Fruit fly (Drosophila melanogaster) whole organism, embryonic: ENCODE results near the gene CG14694.

ENCODE experiments used
- Atf6 ChIP-seq: fragments of 200-800 bp; sonication (Bioruptor generic); IDR thresholded peaks from 2 replicates; pipeline ENCODE4 v1.3.6; 2022; ENCODE audit warnings: missing biosample characterization, missing genetic modification characterization
- Awh ChIP-seq: fragments of 200-800 bp; sonication (Bioruptor generic); IDR thresholded peaks from 2 replicates; pipeline ENCODE4, ENCODE4 v1.3.6; 2022; ENCODE audit warnings: missing biosample characterization, missing genetic modification characterization
- Blimp-1 ChIP-seq: fragments of 200-800 bp; sonication (Bioruptor generic); optimal IDR thresholded peaks from 3 replicates; lab custom pipeline; 2018; ENCODE audit warnings: missing biosample characterization, missing genetic modification characterization, mild to moderate bottlenecking, moderate library complexity, missing genetic modification reagents
- CG10543 ChIP-seq: fragments of 200-800 bp; sonication (Bioruptor generic); optimal IDR thresholded peaks from 3 replicates; lab custom pipeline; 2017; ENCODE audit warnings: missing biosample characterization, mild to moderate bottlenecking, missing genetic modification characterization, moderate library complexity
- CG11247 ChIP-seq: fragments of 200-800 bp; sonication (Bioruptor generic); IDR thresholded peaks from 2 replicates; pipeline ENCODE4 v1.3.6; 2022; ENCODE audit warnings: missing biosample characterization, missing genetic modification characterization
- CG11696 ChIP-seq: fragments of 200-800 bp; sonication (Bioruptor generic); IDR thresholded peaks from 2 replicates; pipeline ENCODE4 v1.3.6; 2022; ENCODE audit warnings: missing biosample characterization, missing genetic modification characterization
- CG12391 ChIP-seq: fragments of 200-800 bp; sonication (Bioruptor generic); optimal IDR thresholded peaks from 3 replicates; lab custom pipeline; 2018; ENCODE audit warnings: missing biosample characterization, mild to moderate bottlenecking, missing genetic modification characterization, moderate library complexity
- CG13775 ChIP-seq: fragments of 200-800 bp; sonication (Bioruptor generic); optimal IDR thresholded peaks from 3 replicates; lab custom pipeline; 2017; ENCODE audit warnings: missing biosample characterization, mild to moderate bottlenecking, missing genetic modification characterization
- CG15269 ChIP-seq: fragments of 200-800 bp; sonication (Bioruptor generic); optimal IDR thresholded peaks from 2 replicates; lab custom pipeline; 2018; ENCODE audit warnings: missing biosample characterization, mild to moderate bottlenecking, missing genetic modification characterization, moderate library complexity
- CG16813 ChIP-seq: fragments of 200-800 bp; sonication (Bioruptor generic); IDR thresholded peaks from 3 replicates; pipeline ENCODE4 v1.3.6; 2022; ENCODE audit warnings: missing biosample characterization, missing genetic modification characterization; ENCODE audit not compliant: partially characterized antibody
- CG17385 ChIP-seq: fragments of 200-800 bp; sonication (Bioruptor generic); optimal IDR thresholded peaks from 3 replicates; lab custom pipeline; 2018; ENCODE audit warnings: missing biosample characterization, mild to moderate bottlenecking, missing genetic modification characterization
- CG1792 ChIP-seq: fragments of 200-800 bp; sonication (Bioruptor generic); optimal IDR thresholded peaks from 2 replicates; lab custom pipeline; 2016; ENCODE audit warnings: missing biosample characterization, missing genetic modification characterization
- CG18619 ChIP-seq: fragments of 200-800 bp; sonication (Bioruptor generic); optimal IDR thresholded peaks from 3 replicates; lab custom pipeline; 2017; ENCODE audit warnings: missing biosample characterization, mild to moderate bottlenecking, missing genetic modification characterization
- CG2120 ChIP-seq: fragments of 200-800 bp; sonication (Bioruptor generic); optimal IDR thresholded peaks from 3 replicates; lab custom pipeline; 2016; ENCODE audit warnings: missing biosample characterization, missing genetic modification characterization
- CG2712 ChIP-seq: fragments of 200-800 bp; optimal IDR thresholded peaks from 3 replicates; lab custom pipeline; 2019; ENCODE audit warnings: missing biosample characterization, mild to moderate bottlenecking, missing genetic modification characterization, moderate library complexity
- CG2889 ChIP-seq: fragments of 200-800 bp; sonication (Bioruptor generic); IDR thresholded peaks from 3 replicates; pipeline ENCODE4 v1.3.6; 2022; ENCODE audit warnings: missing biosample characterization, missing genetic modification characterization
- CG32532 ChIP-seq: fragments of 200-800 bp; sonication (Bioruptor generic); IDR thresholded peaks from 2 replicates; pipeline ENCODE4 v1.3.6; 2022; ENCODE audit warnings: missing biosample characterization, missing genetic modification characterization
- CG32767 ChIP-seq: fragments of 200-800 bp; sonication (Bioruptor generic); IDR thresholded peaks from 2 replicates; pipeline ENCODE4 v1.3.6; 2022; ENCODE audit warnings: missing biosample characterization, missing genetic modification characterization
- CG3281 ChIP-seq: fragments of 200-800 bp; sonication (Bioruptor generic); optimal IDR thresholded peaks from 3 replicates; lab custom pipeline; 2017; ENCODE audit warnings: missing biosample characterization, mild to moderate bottlenecking, missing genetic modification characterization
- CG34422 ChIP-seq: fragments of 200-800 bp; sonication (Bioruptor generic); IDR thresholded peaks from 3 replicates; pipeline ENCODE4 v1.3.6; 2022; ENCODE audit warnings: missing biosample characterization, missing genetic modification characterization
- CG3838 ChIP-seq: fragments of 200-800 bp; sonication (Bioruptor generic); optimal IDR thresholded peaks from 3 replicates; lab custom pipeline; 2016; ENCODE audit warnings: missing biosample characterization, missing genetic modification characterization
- CG43689 ChIP-seq: fragments of 200-800 bp; sonication (Bioruptor generic); IDR thresholded peaks from 2 replicates; pipeline ENCODE4 v1.3.6; 2022; ENCODE audit warnings: missing biosample characterization, missing genetic modification characterization
- CG4404 ChIP-seq: fragments of 200-800 bp; sonication (Bioruptor generic); IDR thresholded peaks from 2 replicates; pipeline ENCODE4 v1.3.6; 2022; ENCODE audit warnings: missing biosample characterization, missing genetic modification characterization
- CG6254 ChIP-seq: fragments of 200-800 bp; sonication (Bioruptor generic); optimal IDR thresholded peaks from 3 replicates; lab custom pipeline; 2017; ENCODE audit warnings: mild to moderate bottlenecking, missing biosample characterization, missing genetic modification reagents, missing genetic modification characterization
- CG6854 ChIP-seq: fragments of 200-800 bp; sonication (Bioruptor generic); optimal IDR thresholded peaks from 3 replicates; lab custom pipeline; 2017; ENCODE audit warnings: missing biosample characterization, mild to moderate bottlenecking, missing genetic modification characterization
- CG7372 ChIP-seq: fragments of 200-800 bp; sonication (Bioruptor generic); IDR thresholded peaks from 2 replicates; pipeline ENCODE4 v1.3.6; 2022; ENCODE audit warnings: missing biosample characterization, missing genetic modification characterization
- CG7928 ChIP-seq: fragments of 200-800 bp; sonication (Bioruptor generic); optimal IDR thresholded peaks from 2 replicates; lab custom pipeline; 2017; ENCODE audit warnings: missing biosample characterization, mild to moderate bottlenecking, missing genetic modification characterization
- CG9876 ChIP-seq: fragments of 200-800 bp; sonication (Bioruptor generic); optimal IDR thresholded peaks from 2 replicates; lab custom pipeline; 2016; ENCODE audit warnings: missing biosample characterization, missing genetic modification characterization
- HLH3B ChIP-seq: fragments of 200-800 bp; sonication (Bioruptor generic); IDR thresholded peaks from 2 replicates; pipeline ENCODE4 v1.3.6; 2022; ENCODE audit warnings: missing biosample characterization, missing genetic modification characterization
- Neu2 ChIP-seq: fragments of 200-800 bp; sonication (Bioruptor generic); optimal IDR thresholded peaks from 3 replicates; lab custom pipeline; 2016; ENCODE audit warnings: missing biosample characterization, missing genetic modification characterization, borderline replicate concordance
- Nf-YB ChIP-seq: fragments of 200-800 bp; sonication (Bioruptor generic); optimal IDR thresholded peaks from 3 replicates; lab custom pipeline; 2019; ENCODE audit warnings: missing biosample characterization, mild to moderate bottlenecking, missing genetic modification characterization, moderate library complexity
- Optix ChIP-seq: fragments of 200-800 bp; sonication (Bioruptor generic); IDR thresholded peaks from 3 replicates; pipeline ENCODE4 v1.3.6; 2022; ENCODE audit warnings: missing biosample characterization, missing genetic modification characterization
- Ravus ChIP-seq: fragments of 200-800 bp; sonication (Bioruptor generic); IDR thresholded peaks from 2 replicates; pipeline ENCODE4 v1.3.6; 2022; ENCODE audit warnings: missing biosample characterization, missing genetic modification characterization
- Rfx ChIP-seq: fragments of 200-800 bp; sonication (Bioruptor generic); IDR thresholded peaks from 2 replicates; pipeline ENCODE4 v1.3.6; 2022; ENCODE audit warnings: missing biosample characterization, missing genetic modification characterization
- Sox102F ChIP-seq: fragments of 200-800 bp; sonication (Bioruptor generic); optimal IDR thresholded peaks from 2 replicates; lab custom pipeline; 2018; ENCODE audit warnings: missing biosample characterization, mild to moderate bottlenecking, missing genetic modification characterization, moderate library complexity
- Taf1 ChIP-seq: fragments of 200-800 bp; sonication (Bioruptor generic); IDR thresholded peaks from 2 replicates; pipeline ENCODE4 v1.3.6; 2022; ENCODE audit warnings: missing biosample characterization, missing genetic modification characterization
- abd-A ChIP-seq: fragments of 200-800 bp; sonication (Bioruptor generic); optimal IDR thresholded peaks from 3 replicates; lab custom pipeline; 2019; ENCODE audit warnings: missing biosample characterization, mild to moderate bottlenecking, missing genetic modification characterization, moderate library complexity
- ac ChIP-seq: fragments of 200-800 bp; sonication (Bioruptor generic); optimal IDR thresholded peaks from 3 replicates; lab custom pipeline; 2017; ENCODE audit warnings: missing biosample characterization, mild to moderate bottlenecking, missing genetic modification characterization
- dmrt11E ChIP-seq: fragments of 200-800 bp; sonication (Bioruptor generic); optimal IDR thresholded peaks from 3 replicates; lab custom pipeline; 2018; ENCODE audit warnings: missing biosample characterization, mild to moderate bottlenecking, missing genetic modification characterization, moderate library complexity
- dmrt99B ChIP-seq: fragments of 200-800 bp; sonication (Bioruptor generic); optimal IDR thresholded peaks from 2 replicates; lab custom pipeline; 2018; ENCODE audit warnings: missing biosample characterization, mild to moderate bottlenecking, missing genetic modification characterization, moderate library complexity
- en ChIP-seq: fragments of 200-800 bp; sonication (Bioruptor generic); optimal IDR thresholded peaks from 2 replicates; lab custom pipeline; 2016; ENCODE audit warnings: missing biosample characterization, missing genetic modification characterization
- gsb-n ChIP-seq: fragments of 200-800 bp; sonication (Bioruptor generic); optimal IDR thresholded peaks from 3 replicates; lab custom pipeline; 2018; ENCODE audit warnings: missing biosample characterization, mild to moderate bottlenecking, missing genetic modification characterization
- knrl ChIP-seq: fragments of 200-800 bp; sonication (Bioruptor generic); IDR thresholded peaks from 3 replicates; pipeline ENCODE4 v1.3.6; 2022; ENCODE audit warnings: missing biosample characterization, missing genetic modification characterization; ENCODE audit not compliant: partially characterized antibody
- lilli ChIP-seq: fragments of 200-800 bp; sonication (Bioruptor generic); optimal IDR thresholded peaks from 3 replicates; lab custom pipeline; 2016; ENCODE audit warnings: missing biosample characterization, missing genetic modification characterization
- maf-S ChIP-seq: fragments of 200-800 bp; sonication (Bioruptor generic); optimal IDR thresholded peaks from 2 replicates; lab custom pipeline; 2016; ENCODE audit warnings: missing biosample characterization, missing genetic modification characterization
- mirr ChIP-seq: fragments of 200-800 bp; sonication (Bioruptor generic); optimal IDR thresholded peaks from 3 replicates; lab custom pipeline; 2018; ENCODE audit warnings: missing biosample characterization, mild to moderate bottlenecking, missing genetic modification characterization
- nerfin-1 ChIP-seq: fragments of 200-800 bp; sonication (Bioruptor generic); optimal IDR thresholded peaks from 3 replicates; lab custom pipeline; 2019; ENCODE audit warnings: missing biosample characterization, mild to moderate bottlenecking, missing genetic modification characterization, moderate library complexity
- odd ChIP-seq: fragments of 200-800 bp; sonication (Bioruptor generic); optimal IDR thresholded peaks from 2 replicates; lab custom pipeline; 2017; ENCODE audit warnings: missing biosample characterization, mild to moderate bottlenecking, missing genetic modification characterization
- pnt ChIP-seq: fragments of 200-800 bp; sonication (Bioruptor generic); optimal IDR thresholded peaks from 3 replicates; lab custom pipeline; 2016; ENCODE audit warnings: missing biosample characterization, missing genetic modification characterization
- tap ChIP-seq: fragments of 200-800 bp; optimal IDR thresholded peaks from 3 replicates; lab custom pipeline; 2019; ENCODE audit warnings: missing biosample characterization, mild to moderate bottlenecking, missing genetic modification characterization, moderate library complexity

Gene CG14694

DNA sequence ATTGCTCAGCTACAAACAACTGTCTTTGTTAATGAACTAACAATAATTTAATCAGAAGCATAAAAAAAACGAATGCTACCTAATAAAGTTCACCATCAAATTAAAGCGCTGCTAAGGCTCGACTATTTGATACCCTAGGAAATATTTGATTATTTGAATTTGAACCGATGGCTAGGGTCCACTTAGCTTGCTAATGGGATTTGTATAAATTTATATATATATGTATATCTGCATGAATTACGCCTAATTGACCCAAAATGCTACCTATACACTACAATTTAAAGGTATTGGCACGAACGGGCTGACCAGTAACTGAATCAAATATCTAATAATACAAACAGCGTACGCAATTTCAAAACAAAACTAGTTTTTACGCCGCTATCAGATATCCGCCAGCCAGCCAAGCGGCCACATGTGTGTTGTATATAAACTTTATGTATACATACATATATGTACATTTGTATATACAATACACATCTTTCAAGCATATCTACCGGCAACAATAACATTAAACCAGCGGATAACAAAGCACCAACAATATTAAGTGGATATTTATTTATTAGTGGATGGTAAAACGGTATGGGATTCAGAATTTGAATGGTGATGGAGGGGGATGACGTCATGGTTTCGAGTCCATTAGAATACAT lies 24.5 kb upstream of the CG14694 start (continued):
- TF ChIP-seq lilli (GFP tag; lab: Kevin White, UChicago): peak; percentile 53
- peak; percentile 92 for TF ChIP-seq dmrt99B
- TF ChIP-seq CG6854 (GFP tag; lab: Kevin White, UChicago): peak; percentile 64
- peak; percentile 49 for TF ChIP-seq CG18619 (GFP tag; lab: Kevin White, UChicago)
- TF ChIP-seq CG12391 (tag; lab: Kevin White, UChicago): peak; percentile 60
- TF ChIP-seq odd: peak; percentile 45
- no peak for TF ChIP-seq ac (GFP tag; lab: Kevin White, UChicago)
- peak; percentile 23 for TF ChIP-seq CG10543 (GFP tag; lab: Kevin White, UChicago)
- peak; percentile 54 for TF ChIP-seq nerfin-1 (tag; lab: Kevin White, UChicago)
- 0 out of 3 replicates have a peak, but pooled peaks have one; percentile 27 for TF ChIP-seq knrl
- peak; percentile 89 for TF ChIP-seq CG34422 (GFP tag; lab: Robert Waterston, UW)
- peak; percentile 65 for TF ChIP-seq CG17385
- TF ChIP-seq abd-A: peak; percentile 82
- peak; percentile 93 for TF ChIP-seq Rfx (GFP tag; lab: Robert Waterston, UW)
- peak; percentile 83 for TF ChIP-seq HLH3B (GFP tag; lab: Robert Waterston, UW)
- TF ChIP-seq CG32767 (GFP tag; lab: Robert Waterston, UW): peak; percentile 74
- no peak for TF ChIP-seq CG16813
- peak; percentile 79 for TF ChIP-seq CG11247 (GFP tag; lab: Robert Waterston, UW)
- no peak for TF ChIP-seq CG1792 (GFP tag; lab: Kevin White, UChicago)
- TF ChIP-seq CG15269 (tag; lab: Kevin White, UChicago): peak; percentile 80
- TF ChIP-seq Ravus (GFP tag; lab: Robert Waterston, UW): peak; percentile 57
- TF ChIP-seq pnt (GFP tag; lab: Kevin White, UChicago): peak; percentile 13
- peak; percentile 87 for TF ChIP-seq CG3281
- no peak for TF ChIP-seq gsb-n (tag; lab: Kevin White, UChicago)
- peak; percentile 78 for TF ChIP-seq CG2712 (tag; lab: Kevin White, UChicago)
- peak; percentile 11 for TF ChIP-seq CG13775
- peak; percentile 60; the same call in 1 of the 3 replicates for TF ChIP-seq Optix (GFP tag; lab: Robert Waterston, UW)
- TF ChIP-seq dmrt11E (tag; lab: Kevin White, UChicago): no peak
- peak; percentile 76 for TF ChIP-seq tap (tag; lab: Kevin White, UChicago)
- TF ChIP-seq CG11696 (GFP tag; lab: Robert Waterston, UW): peak; percentile 70
- peak; percentile 59 for TF ChIP-seq mirr (GFP tag; lab: Kevin White, UChicago)
- TF ChIP-seq CG2889 (GFP tag; lab: Robert Waterston, UW): peak; percentile 53; the same call in 1 of the 3 replicates
- TF ChIP-seq Neu2 (GFP tag; lab: Kevin White, UChicago): no peak
- no peak for TF ChIP-seq CG9876 (GFP tag; lab: Kevin White, UChicago)
- peak; percentile 76 for TF ChIP-seq Atf6
- peak; percentile 73 for TF ChIP-seq Sox102F
- peak; percentile 39 for TF ChIP-seq CG7928 (GFP tag; lab: Kevin White, UChicago)
- TF ChIP-seq CG3838 (GFP tag; lab: Kevin White, UChicago): no peak
- peak; percentile 26 for TF ChIP-seq Nf-YB (GFP tag; lab: Kevin White, UChicago)
- TF ChIP-seq maf-S (GFP tag; lab: Kevin White, UChicago): no peak
- peak; percentile 44 for TF ChIP-seq CG6254 (GFP tag; lab: Kevin White, UChicago)
- TF ChIP-seq CG4404: peak; percentile 41
- TF ChIP-seq Taf1 (GFP tag; lab: Robert Waterston, UW): peak; percentile 69
- TF ChIP-seq CG2120 (GFP tag; lab: Kevin White, UChicago): peak; percentile 75
- TF ChIP-seq CG43689: peak; percentile 60
- TF ChIP-seq Blimp-1: peak; percentile 54
- TF ChIP-seq en (GFP tag; lab: Kevin White, UChicago): no peak
- TF ChIP-seq CG7372 (GFP tag; lab: Robert Waterston, UW): peak; percentile 74
- peak; percentile 89 for TF ChIP-seq Awh (GFP tag; lab: Robert Waterston, UW)
- TF ChIP-seq CG32532: peak; percentile 94
